Worm (Caenorhabditis elegans): ENCODE data around the gene C53A3.1.

ce11 chrV:5780713-5781360, 20.8 kb upstream of the C53A3.1 start, which contains the start of gene F44E7.5:
- TF ChIP-seq nhr-41 (GFP tag; IDR thresholded peaks at IDR 0.05): no peak
- no peak for TF ChIP-seq unc-39 (tag; optimal IDR thresholded peaks at IDR 0.05)
- no peak for TF ChIP-seq nhr-25 (tag; optimal IDR thresholded peaks at IDR 0.05; ENCODE audit: borderline replicate concordance, insufficient read depth)
- TF ChIP-seq lir-3 (tag; optimal IDR thresholded peaks at IDR 0.05): no peak
- TF ChIP-seq pha-4 (GFP tag; IDR thresholded peaks at IDR 0.05): no peak
- TF ChIP-seq pha-4 (tag; optimal IDR thresholded peaks at IDR 0.05): no peak
- TF ChIP-seq skn-1 (tag; optimal IDR thresholded peaks at IDR 0.05): no peak
- no peak for TF ChIP-seq ceh-28 (tag; optimal IDR thresholded peaks at IDR 0.05)
- no peak for TF ChIP-seq ztf-11 (tag; optimal IDR thresholded peaks at IDR 0.05)
- TF ChIP-seq F49E8.2 (tag; optimal IDR thresholded peaks at IDR 0.05; ENCODE audit: borderline replicate concordance): no peak
- peak; percentile 39; the same call in 1 of the 2 replicates for TF ChIP-seq lin-29 (GFP tag; IDR thresholded peaks at IDR 0.05)
- TF ChIP-seq mdl-1 (tag; optimal IDR thresholded peaks at IDR 0.05): peak; percentile 13 to 82
- peak in 1 of 2 experiments; percentile 60 for TF ChIP-seq lsy-2 (tag; optimal IDR thresholded peaks at IDR 0.05)
